Fruit fly (Drosophila melanogaster): ENCODE data around the gene CG5177.

The CG5177 gene

dm6 chr2L:7386555-7387420 is 18.2 kb upstream of the CG5177 start (continued):
- TF ChIP-seq CTCF (GFP tag; optimal IDR thresholded peaks at IDR 0.05) = no peak
- peak; percentile 3; the same call in 1 of the 2 replicates for TF ChIP-seq ap (GFP tag; IDR thresholded peaks at IDR 0.05)
- peak; percentile 4 for TF ChIP-seq CG3407 (GFP tag; optimal IDR thresholded peaks at IDR 0.05)
- TF ChIP-seq CG7357 (GFP tag; IDR thresholded peaks at IDR 0.05) = 0 out of 3 replicates have a peak, but pooled peaks have one; percentile 27
- 0 out of 4 replicates have a peak, but pooled peaks have one; percentile 30 for TF ChIP-seq chinmo (GFP tag; IDR thresholded peaks at IDR 0.05; ENCODE audit: partially characterized antibody)
- peak; percentile 13; the same call in 1 of the 2 replicates for TF ChIP-seq Xrp1 (GFP tag; IDR thresholded peaks at IDR 0.05)
- peak; percentile 17; the same call in 1 of the 2 replicates for TF ChIP-seq CG32532 (GFP tag; IDR thresholded peaks at IDR 0.05)
- no peak for TF ChIP-seq CG30020 (tag; optimal IDR thresholded peaks at IDR 0.05)
- TF ChIP-seq CG9215 (GFP tag; IDR thresholded peaks at IDR 0.05) = no peak
- TF ChIP-seq D19B (GFP tag; optimal IDR thresholded peaks at IDR 0.05) = peak; percentile 77
- TF ChIP-seq hkb (optimal IDR thresholded peaks at IDR 0.05) = no peak
- 0 out of 2 replicates have a peak, but pooled peaks have one; percentile 15 for TF ChIP-seq hkb (GFP tag; IDR thresholded peaks at IDR 0.05)
- TF ChIP-seq CG17802 (tag; optimal IDR thresholded peaks at IDR 0.05) = no peak
- TF ChIP-seq CG2875 (GFP tag; optimal IDR thresholded peaks at IDR 0.05) = peak; percentile 24
- TF ChIP-seq Dek (tag; optimal IDR thresholded peaks at IDR 0.05) = no peak
- TF ChIP-seq GATAe (GFP tag; conservative IDR thresholded peaks at IDR 0.05) = peak; percentile 22; the same call in 1 of the 2 replicates
- peak; percentile 50 for TF ChIP-seq CG3995 (GFP tag; optimal IDR thresholded peaks at IDR 0.05)
- TF ChIP-seq CG12071 (GFP tag; optimal IDR thresholded peaks at IDR 0.05) = peak; percentile 42
- no peak for TF ChIP-seq fd96Cb (tag; optimal IDR thresholded peaks at IDR 0.05)
- no peak for TF ChIP-seq kah (GFP tag; optimal IDR thresholded peaks at IDR 0.05)
- peak; percentile 10 for TF ChIP-seq CG7987 (GFP tag; optimal IDR thresholded peaks at IDR 0.05)
- 0 out of 3 replicates have a peak, but pooled peaks have one; percentile 26 for TF ChIP-seq CG34422 (GFP tag; IDR thresholded peaks at IDR 0.05)
- peak; percentile 51; the same call in 1 of the 2 replicates for TF ChIP-seq Awh (GFP tag; IDR thresholded peaks at IDR 0.05)
- no peak for TF ChIP-seq luna (GFP tag; optimal IDR thresholded peaks at IDR 0.05)
- 0 out of 3 replicates have a peak, but pooled peaks have one; percentile 16 for TF ChIP-seq CG2199 (GFP tag; IDR thresholded peaks at IDR 0.05)
- no peak for TF ChIP-seq Ssrp (tag; optimal IDR thresholded peaks at IDR 0.05)
- TF ChIP-seq CG18599 (GFP tag; optimal IDR thresholded peaks at IDR 0.05) = peak; percentile 17
- TF ChIP-seq Ets65A (GFP tag) = peak; percentile 49
- 0 out of 3 replicates have a peak, but pooled peaks have one; percentile 16 for TF ChIP-seq so (GFP tag; IDR thresholded peaks at IDR 0.05)
- TF ChIP-seq CG8924 (tag; optimal IDR thresholded peaks at IDR 0.05) = no peak

DNA sequence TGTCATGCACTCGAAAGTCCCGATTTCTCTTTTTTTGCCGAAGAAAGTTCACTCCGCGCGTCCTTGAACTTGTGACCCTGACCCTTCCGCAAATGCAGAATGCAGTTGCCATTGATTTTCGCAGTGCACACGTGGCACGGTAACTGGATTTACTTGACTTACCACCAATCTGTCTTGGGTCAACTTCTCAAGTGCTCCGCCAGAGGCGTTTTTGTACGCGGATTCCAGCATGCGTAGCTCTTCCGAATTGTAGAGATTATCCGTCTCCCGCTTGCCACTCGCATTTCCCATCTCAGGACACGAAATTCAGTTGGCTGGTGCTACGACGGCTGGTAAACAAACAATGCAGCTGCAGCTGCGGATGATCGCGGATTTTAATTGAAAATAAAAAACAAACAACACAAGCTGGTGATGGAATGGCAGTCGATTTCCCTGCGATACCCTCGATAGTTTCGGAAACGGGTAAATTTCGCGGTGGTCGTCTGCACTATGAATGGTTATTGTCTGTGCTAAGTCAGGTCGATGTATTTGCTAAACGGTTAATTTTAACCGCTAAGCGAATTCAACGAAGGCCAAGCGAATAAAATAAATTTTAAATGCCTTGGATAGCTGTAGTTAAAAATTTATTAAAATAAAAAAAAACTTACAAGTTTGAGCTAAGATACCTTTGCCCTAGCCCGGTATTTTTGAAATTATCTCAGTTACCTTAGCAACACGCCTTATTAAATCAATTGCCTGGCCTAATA is 17.0 kb upstream of the CG5177 start, which contains the start of the genes CG5149 and gudu:
Gene CG5149 (minus strand): TSS at position 441 of the 746 bp plus-strand sequence.
Gene gudu (plus strand): TSS at position 696 of the 746 bp plus-strand sequence.
- peak; percentile 28; the same call in 1 of the 2 replicates for TF ChIP-seq Xrp1 (GFP tag; IDR thresholded peaks at IDR 0.05)
- peak; percentile 41 for TF ChIP-seq Fer1 (GFP tag; optimal IDR thresholded peaks at IDR 0.05)
- TF ChIP-seq tna (GFP tag; IDR thresholded peaks at IDR 0.05; ENCODE audit: partially characterized antibody) = peak; percentile 71
- TF ChIP-seq CG15514 (GFP tag; optimal IDR thresholded peaks at IDR 0.05) = peak; percentile 65
- no peak for TF ChIP-seq CG7745 (tag; optimal IDR thresholded peaks at IDR 0.05)
- TF ChIP-seq ato (GFP tag; IDR thresholded peaks at IDR 0.05; ENCODE audit: partially characterized antibody) = peak; percentile 84
- TF ChIP-seq chinmo (GFP tag; IDR thresholded peaks at IDR 0.05; ENCODE audit: partially characterized antibody) = peak; percentile 94
- peak; percentile 76 for TF ChIP-seq sna (GFP tag; IDR thresholded peaks at IDR 0.05; ENCODE audit: partially characterized antibody)
- 0 out of 3 replicates have a peak, but pooled peaks have one; percentile 21 for TF ChIP-seq zfh1 (GFP tag; IDR thresholded peaks at IDR 0.05)
- peak; percentile 83 for TF ChIP-seq CG14860 (GFP tag; IDR thresholded peaks at IDR 0.05; ENCODE audit: partially characterized antibody)
- peak; percentile 86 for TF ChIP-seq CG16813 (GFP tag; IDR thresholded peaks at IDR 0.05; ENCODE audit: partially characterized antibody)
- peak; percentile 28 for TF ChIP-seq hkb (optimal IDR thresholded peaks at IDR 0.05)
- no peak for TF ChIP-seq hkb (GFP tag; IDR thresholded peaks at IDR 0.05)
- TF ChIP-seq Stat92E (GFP tag; optimal IDR thresholded peaks at IDR 0.05) = peak in 1 of 3 experiments; percentile 12
- peak; percentile 96 for TF ChIP-seq CG6791 (GFP tag; IDR thresholded peaks at IDR 0.05; ENCODE audit: partially characterized antibody)
- TF ChIP-seq row (GFP tag; IDR thresholded peaks at IDR 0.05) = peak; percentile 22; the same call in 1 of the 3 replicates
- TF ChIP-seq pita (GFP tag; optimal IDR thresholded peaks at IDR 0.05) = peak; percentile 94
- TF ChIP-seq B-H1 (GFP tag; IDR thresholded peaks at IDR 0.05) = no peak
- no peak for TF ChIP-seq CG9215 (GFP tag; IDR thresholded peaks at IDR 0.05)
- TF ChIP-seq CG17912 (GFP tag; optimal IDR thresholded peaks at IDR 0.05) = no peak

Data from whole organism, embryonic.